Worm (Caenorhabditis elegans) whole organism, L3 larva: ENCODE data around the gene srbc-70.

Experiments
- ama-1 ChIP-seq: fragments of 150-350 bp; optimal IDR thresholded peaks from 2 replicates; lab custom pipeline; 2018
- ceh-9 ChIP-seq: sonication (generic microtip); optimal IDR thresholded peaks from 2 replicates; lab custom pipeline; 2018; ENCODE audit warnings: missing biosample characterization, missing genetic modification characterization
- lin-15B ChIP-seq: fragments of 150-350 bp; optimal IDR thresholded peaks from 2 replicates; lab custom pipeline; 2014; ENCODE audit warnings: missing biosample characterization, missing genetic modification characterization

DNA sequence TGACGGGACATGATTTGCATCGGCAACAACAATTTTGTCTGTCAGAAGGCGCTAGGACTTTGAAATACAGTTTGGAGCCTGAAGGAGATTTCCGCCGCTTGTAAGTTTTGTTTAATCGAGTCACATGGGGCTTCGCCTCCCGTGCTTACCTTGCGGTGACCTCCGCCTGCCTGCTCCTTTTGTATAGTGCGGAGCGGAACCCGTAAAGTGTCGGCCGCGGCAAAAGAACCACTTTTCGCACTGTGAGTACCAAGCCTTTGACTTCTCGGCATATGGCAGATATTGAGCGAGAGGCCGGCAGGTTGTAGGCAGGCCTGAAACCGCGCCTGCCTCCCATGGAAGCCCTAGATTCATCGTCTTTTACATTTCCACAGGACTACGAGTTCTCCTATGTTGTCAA is 38.1 kb upstream of the srbc-70 start:
- TF ChIP-seq ama-1 (lab: Kevin White, UChicago) (no peak), lin-15B (tag; lab: Kevin White, UChicago) (no peak), ceh-9 (no peak)
